Worm (Caenorhabditis elegans): ENCODE measurements around the gene C04A2.15.

The C04A2.15 gene

DNA sequence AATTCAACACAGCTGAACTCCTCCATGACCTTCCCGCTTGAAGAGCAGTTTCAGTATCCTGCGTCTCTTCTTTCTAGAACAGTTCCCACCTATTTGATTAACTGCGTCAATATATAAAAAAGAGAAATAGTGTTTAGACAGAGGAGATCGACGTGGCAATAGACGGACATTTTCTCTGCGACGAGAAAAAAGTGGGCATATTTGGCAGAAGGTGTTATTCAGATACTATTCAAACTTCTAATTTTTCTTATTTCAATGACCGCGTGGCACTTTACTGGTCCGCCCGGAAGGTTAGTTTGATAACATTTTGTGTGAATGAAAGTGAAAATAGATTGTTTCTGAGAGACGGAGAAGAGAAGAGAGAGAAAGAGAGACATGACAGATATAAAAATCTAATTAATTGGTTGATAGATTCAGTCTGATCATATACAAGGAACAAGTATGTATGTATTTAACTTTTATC, 4.1 kb upstream of the C04A2.15 start, which contains the start of gene tbc-6 (continued):
- peak; percentile 18 for TF ChIP-seq Y55F3AM.14 (GFP tag; optimal IDR thresholded peaks at IDR 0.05)
- TF ChIP-seq sma-3 (GFP tag; optimal IDR thresholded peaks at IDR 0.05): peak; percentile 83
- no peak for TF ChIP-seq zag-1 (tag; optimal IDR thresholded peaks at IDR 0.05)
- peak in 1 of 2 experiments; percentile 58 for TF ChIP-seq lsy-2 (tag; optimal IDR thresholded peaks at IDR 0.05)
- no peak for TF ChIP-seq skn-1 (tag; optimal IDR thresholded peaks at IDR 0.05)

DNA sequence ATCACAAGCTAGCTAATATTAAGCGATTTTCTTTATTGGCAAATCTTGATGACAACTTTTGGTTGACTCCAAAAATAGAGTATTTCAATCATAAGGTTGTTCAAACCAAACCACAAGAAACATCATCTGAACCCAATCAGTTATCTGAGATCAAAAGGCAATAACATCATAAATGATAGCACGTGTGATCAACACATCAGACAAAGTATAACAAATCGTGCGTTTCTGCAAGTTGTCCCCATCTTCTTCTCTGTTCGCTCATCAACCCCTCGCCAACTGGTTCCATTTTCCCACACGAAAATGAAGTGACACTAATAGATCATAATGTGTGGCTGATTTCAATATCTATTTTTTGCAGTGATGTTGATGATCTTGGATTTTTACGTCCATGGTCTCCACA, 2.7 kb upstream of the C04A2.15 start:
- TF ChIP-seq ztf-11 (tag; optimal IDR thresholded peaks at IDR 0.05) (no peak), nhr-77 (tag; optimal IDR thresholded peaks at IDR 0.05) (no peak), gmeb-1 (tag; optimal IDR thresholded peaks at IDR 0.05) (peak; percentile 30), mbf-1 (tag; optimal IDR thresholded peaks at IDR 0.05) (no peak), lsy-2 (tag; optimal IDR thresholded peaks at IDR 0.05) (peak in 1 of 2 experiments; percentile 63), nhr-129 (tag; optimal IDR thresholded peaks at IDR 0.05) (peak; percentile 87), egl-27 (tag; optimal IDR thresholded peaks at IDR 0.05) (peak; percentile 97), sma-3 (GFP tag; optimal IDR thresholded peaks at IDR 0.05) (peak; percentile 82), mdl-1 (tag; optimal IDR thresholded peaks at IDR 0.05) (peak; percentile 59 to 81), F13H6.1 (tag; optimal IDR thresholded peaks at IDR 0.05) (no peak), ztf-4 (tag; optimal IDR thresholded peaks at IDR 0.05) (peak; percentile 16), nhr-25 (tag; optimal IDR thresholded peaks at IDR 0.05) (peak; percentile 90), skn-1 (tag; optimal IDR thresholded peaks at IDR 0.05) (no peak), nhr-21 (tag; optimal IDR thresholded peaks at IDR 0.05) (peak; percentile 91), C34F6.9 (tag; optimal IDR thresholded peaks at IDR 0.05) (peak; percentile 29), peb-1 (tag; optimal IDR thresholded peaks at IDR 0.05) (no peak), blmp-1 (tag; optimal IDR thresholded peaks at IDR 0.05; ENCODE audit: insufficient read depth) (peak; percentile 90), sma-9 (GFP tag; optimal IDR thresholded peaks at IDR 0.05) (peak; percentile 97), sma-9 (tag; optimal IDR thresholded peaks at IDR 0.05) (no peak), mab-5 (tag; optimal IDR thresholded peaks at IDR 0.05) (no peak), crh-2 (tag; optimal IDR thresholded peaks at IDR 0.05) (peak; percentile 61), Y55F3AM.14 (GFP tag; optimal IDR thresholded peaks at IDR 0.05) (peak; percentile 89), fos-1 (tag; optimal IDR thresholded peaks at IDR 0.05) (peak; percentile 43), ama-1 (optimal IDR thresholded peaks at IDR 0.05) (peak; percentile 65), elt-3 (tag; optimal IDR thresholded peaks at IDR 0.05) (no peak), nhr-6 (tag; optimal IDR thresholded peaks at IDR 0.05) (peak; percentile 56)

DNA sequence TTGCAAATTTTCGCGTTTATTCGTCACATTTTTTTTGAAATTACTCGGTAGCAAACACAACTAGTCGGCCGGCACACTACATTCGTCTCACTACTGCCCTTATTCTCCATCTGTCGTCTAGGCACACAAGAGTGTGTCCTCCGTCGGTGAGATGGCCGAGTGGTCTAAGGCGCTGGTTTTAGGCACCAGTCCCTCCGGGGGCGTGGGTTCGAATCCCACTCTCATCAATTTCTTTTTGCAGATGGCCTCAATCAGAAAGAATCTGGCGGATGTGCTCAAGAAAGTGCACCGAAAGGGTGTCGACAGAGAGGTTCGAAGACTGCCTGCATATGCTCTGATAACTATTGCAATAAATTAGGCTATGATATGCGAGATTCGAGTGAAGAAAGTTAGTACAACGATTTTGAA, 1.0 kb downstream of the C04A2.15 start:
- peak; percentile 80 for TF ChIP-seq crh-2 (tag; optimal IDR thresholded peaks at IDR 0.05)
- TF ChIP-seq unc-55 (GFP tag; optimal IDR thresholded peaks at IDR 0.05): peak; percentile 69
- TF ChIP-seq nhr-11 (tag; optimal IDR thresholded peaks at IDR 0.05): no peak
- peak; percentile 75 for TF ChIP-seq nhr-21 (tag; optimal IDR thresholded peaks at IDR 0.05)
- peak; percentile 71 for TF ChIP-seq lin-11 (tag; optimal IDR thresholded peaks at IDR 0.05)
- TF ChIP-seq nhr-12 (tag; optimal IDR thresholded peaks at IDR 0.05): no peak
- TF ChIP-seq mdl-1 (tag; optimal IDR thresholded peaks at IDR 0.05): peak in 1 of 2 experiments; percentile 23
- TF ChIP-seq C34F6.9 (tag; optimal IDR thresholded peaks at IDR 0.05): peak; percentile 73
- TF ChIP-seq ztf-4 (tag; optimal IDR thresholded peaks at IDR 0.05): peak; percentile 11
- TF ChIP-seq fos-1 (tag; optimal IDR thresholded peaks at IDR 0.05): peak; percentile 59
- no peak for TF ChIP-seq mbf-1 (tag; optimal IDR thresholded peaks at IDR 0.05)
- peak; percentile 26 for TF ChIP-seq zag-1 (tag; optimal IDR thresholded peaks at IDR 0.05)
- peak; percentile 50 for TF ChIP-seq nhr-25 (tag; optimal IDR thresholded peaks at IDR 0.05)
- TF ChIP-seq gmeb-1 (tag; optimal IDR thresholded peaks at IDR 0.05): peak; percentile 37
- TF ChIP-seq dmd-4 (tag; optimal IDR thresholded peaks at IDR 0.05): no peak
- TF ChIP-seq ceh-82 (tag; optimal IDR thresholded peaks at IDR 0.05): no peak
- peak; percentile 64 for TF ChIP-seq lin-13 (GFP tag; optimal IDR thresholded peaks at IDR 0.05)
- TF ChIP-seq sma-9 (GFP tag; optimal IDR thresholded peaks at IDR 0.05): peak; percentile 76
- TF ChIP-seq sma-9 (tag; optimal IDR thresholded peaks at IDR 0.05): no peak
- no peak for TF ChIP-seq ZK546.5 (tag; optimal IDR thresholded peaks at IDR 0.05)
- TF ChIP-seq R02D3.7 (tag; optimal IDR thresholded peaks at IDR 0.05): no peak
- peak; percentile 15 for TF ChIP-seq unc-39 (tag; optimal IDR thresholded peaks at IDR 0.05)
- TF ChIP-seq ama-1 (optimal IDR thresholded peaks at IDR 0.05): peak; percentile 28
- peak; percentile 47 for TF ChIP-seq Y55F3AM.14 (GFP tag; optimal IDR thresholded peaks at IDR 0.05)
- no peak for TF ChIP-seq elt-3 (tag; optimal IDR thresholded peaks at IDR 0.05)
- peak; percentile 49 to 63 for TF ChIP-seq lsy-2 (tag; optimal IDR thresholded peaks at IDR 0.05)
- peak; percentile 88 for TF ChIP-seq nhr-129 (tag; optimal IDR thresholded peaks at IDR 0.05)
- TF ChIP-seq F13H6.1 (tag; optimal IDR thresholded peaks at IDR 0.05): peak; percentile 73
- peak; percentile 59 for TF ChIP-seq sma-3 (GFP tag; optimal IDR thresholded peaks at IDR 0.05)
- peak; percentile 82 for TF ChIP-seq egl-27 (tag; optimal IDR thresholded peaks at IDR 0.05)
